Worm (Caenorhabditis elegans): ENCODE measurements around the gene clec-117.

- TF ChIP-seq unc-130 (GFP tag; optimal IDR thresholded peaks at IDR 0.05) = no peak
- TF ChIP-seq mxl-1 (tag; optimal IDR thresholded peaks at IDR 0.05) = no peak
- no peak for TF ChIP-seq sdz-38 (tag; optimal IDR thresholded peaks at IDR 0.05)
- no peak for TF ChIP-seq lag-1 (GFP tag; IDR thresholded peaks at IDR 0.05)
Measured at ce11 chrII:278636-279035, 18.2 kb downstream of the clec-117 start, which contains the start of gene B0432.8.

Data from whole organism, young adult.